Worm (Caenorhabditis elegans): ENCODE results near the gene B0524.2.

B0524.2 gene

DNA sequence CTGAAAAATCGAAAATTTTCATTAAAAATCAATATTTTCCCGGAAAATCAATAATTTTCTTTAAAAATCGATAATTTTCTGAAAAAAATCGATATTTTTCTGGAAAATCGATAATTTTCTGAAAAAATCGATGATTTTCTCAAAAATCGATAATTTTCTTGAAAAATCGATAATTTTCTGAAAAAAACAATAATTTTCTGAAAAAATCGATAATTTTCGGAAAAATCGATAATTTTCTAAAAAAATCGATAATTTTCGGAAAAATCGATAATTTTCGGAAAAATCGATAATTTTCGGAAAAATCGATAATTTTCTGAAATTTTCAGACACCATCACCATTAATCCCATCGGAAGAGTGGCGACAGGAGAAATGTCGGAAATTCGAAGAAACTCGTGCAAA is 14.9 kb upstream of the B0524.2 start:
- TF ChIP-seq sea-2 (GFP tag; optimal IDR thresholded peaks at IDR 0.05) (no peak), ceh-28 (tag; optimal IDR thresholded peaks at IDR 0.05) (peak; percentile 99)

DNA sequence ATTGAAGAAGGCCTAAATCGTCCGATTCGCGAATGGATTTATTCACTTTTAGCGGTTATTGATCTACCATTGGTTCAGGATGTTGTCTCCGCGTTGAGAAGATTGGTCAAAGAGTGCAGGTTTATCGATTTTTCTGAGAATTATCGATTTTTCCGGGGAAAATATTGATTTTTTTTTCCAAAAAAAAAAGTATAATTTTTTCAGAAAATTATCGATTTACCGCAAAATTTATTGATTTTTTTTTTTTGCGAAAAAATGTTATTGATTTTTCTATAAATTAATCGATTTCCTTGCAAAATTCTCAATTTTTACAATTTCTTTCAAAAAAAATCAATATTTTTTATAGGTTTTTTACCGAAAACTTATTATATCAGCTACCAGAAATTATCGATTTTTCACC is 13.6 kb upstream of the B0524.2 start:
- no peak for TF ChIP-seq nhr-77 (tag; optimal IDR thresholded peaks at IDR 0.05)
- no peak for TF ChIP-seq R02D3.7 (tag; optimal IDR thresholded peaks at IDR 0.05)
- TF ChIP-seq ceh-28 (tag; optimal IDR thresholded peaks at IDR 0.05), result peak; percentile 94

- TF ChIP-seq zag-1 (tag; optimal IDR thresholded peaks at IDR 0.05), result no peak
- TF ChIP-seq fkh-2 (tag; optimal IDR thresholded peaks at IDR 0.05), result no peak
- peak; percentile 88 for TF ChIP-seq ceh-28 (tag; optimal IDR thresholded peaks at IDR 0.05)
- TF ChIP-seq elt-2 (tag; optimal IDR thresholded peaks at IDR 0.05), result no peak
These were observed 11.2 kb upstream of the B0524.2 start for ce11 chrIII:1882678-1883077.

DNA sequence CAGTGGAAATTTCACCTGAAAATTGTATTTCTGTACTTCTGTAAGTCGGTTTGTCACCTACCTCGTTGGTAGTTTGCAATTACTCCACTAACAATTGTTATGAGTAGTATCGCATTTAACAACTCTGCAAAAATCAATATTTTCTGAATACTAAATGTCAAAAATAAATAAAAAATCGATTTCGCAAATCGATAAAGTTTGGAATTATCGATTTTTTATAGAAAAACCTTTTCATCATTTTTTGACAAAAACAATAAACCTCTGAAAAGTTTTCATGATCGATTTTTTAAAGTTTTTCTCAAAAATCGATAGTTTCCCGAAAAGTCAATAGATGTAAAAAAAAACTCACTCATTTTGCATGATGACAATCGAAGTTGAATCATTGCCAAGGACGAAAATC is 6.9 kb upstream of the B0524.2 start:
- TF ChIP-seq R02D3.7 (tag; optimal IDR thresholded peaks at IDR 0.05) (no peak), ceh-28 (tag; optimal IDR thresholded peaks at IDR 0.05) (peak; percentile 83)

DNA sequence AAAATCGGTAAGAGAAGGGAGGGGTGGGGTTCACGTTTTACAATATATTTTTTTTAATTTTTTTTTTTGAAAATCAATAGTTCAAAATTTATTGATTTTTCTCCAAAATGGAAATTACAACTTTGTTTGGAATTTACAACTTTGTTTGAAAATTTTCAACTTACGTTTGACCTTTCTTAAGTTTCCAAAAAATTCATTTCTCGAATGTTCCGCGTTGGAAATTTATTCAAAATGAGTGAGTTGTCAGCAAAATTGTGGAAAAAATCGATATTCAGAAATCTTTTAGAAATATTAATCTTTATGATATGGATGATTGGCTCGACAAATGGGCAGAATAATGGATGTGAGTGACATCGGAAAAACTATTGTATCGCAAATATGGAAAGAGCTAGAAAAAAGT is 6.5 kb upstream of the B0524.2 start, which contains the start of gene B0524.3:
TSS of gene B0524.3 (plus strand) at position 301 of the 400 bp plus-strand sequence.
- TF ChIP-seq egl-27 (tag; optimal IDR thresholded peaks at IDR 0.05) (no peak), fkh-10 (GFP tag; optimal IDR thresholded peaks at IDR 0.05) (no peak), nhr-25 (tag; optimal IDR thresholded peaks at IDR 0.05) (no peak), ceh-9 (tag; optimal IDR thresholded peaks at IDR 0.05) (no peak), egl-5 (tag; optimal IDR thresholded peaks at IDR 0.05) (no peak), mdl-1 (tag; optimal IDR thresholded peaks at IDR 0.05) (no peak), nhr-76 (tag; optimal IDR thresholded peaks at IDR 0.05) (no peak), nfya-1 (tag; optimal IDR thresholded peaks at IDR 0.05; ENCODE audit: insufficient read depth) (no peak), lin-39 (tag; optimal IDR thresholded peaks at IDR 0.05) (no peak), daf-12 (tag; optimal IDR thresholded peaks at IDR 0.05) (no peak), elt-3 (tag; optimal IDR thresholded peaks at IDR 0.05) (no peak), nhr-77 (tag; optimal IDR thresholded peaks at IDR 0.05) (no peak), ztf-11 (tag; optimal IDR thresholded peaks at IDR 0.05) (no peak), ama-1 (optimal IDR thresholded peaks at IDR 0.05) (no peak), elt-2 (tag; optimal IDR thresholded peaks at IDR 0.05) (no peak), R02D3.7 (tag; optimal IDR thresholded peaks at IDR 0.05) (no peak), aly-2 (tag; optimal IDR thresholded peaks at IDR 0.05) (no peak), zag-1 (tag; optimal IDR thresholded peaks at IDR 0.05) (no peak)

DNA sequence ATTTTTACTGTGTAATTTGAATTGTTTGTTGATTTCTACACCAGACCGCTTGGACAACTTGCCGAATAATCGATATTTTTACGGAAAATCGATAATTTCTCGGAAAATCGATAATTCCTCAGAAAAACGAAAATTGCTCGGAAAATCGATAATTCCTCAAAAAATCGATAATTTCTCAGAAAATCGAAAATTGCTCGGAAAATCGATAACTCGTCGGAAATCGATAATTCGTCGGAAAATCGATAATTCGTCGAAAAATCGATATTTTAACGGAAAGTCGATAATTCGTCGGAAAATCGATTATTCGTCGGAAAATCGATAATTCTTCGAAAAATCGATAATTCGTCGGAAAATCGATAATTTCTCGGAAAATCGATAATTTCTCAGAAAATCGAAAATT is 1.7 kb upstream of the B0524.2 start:
- peak; percentile 95 for TF ChIP-seq ceh-28 (tag; optimal IDR thresholded peaks at IDR 0.05)

DNA sequence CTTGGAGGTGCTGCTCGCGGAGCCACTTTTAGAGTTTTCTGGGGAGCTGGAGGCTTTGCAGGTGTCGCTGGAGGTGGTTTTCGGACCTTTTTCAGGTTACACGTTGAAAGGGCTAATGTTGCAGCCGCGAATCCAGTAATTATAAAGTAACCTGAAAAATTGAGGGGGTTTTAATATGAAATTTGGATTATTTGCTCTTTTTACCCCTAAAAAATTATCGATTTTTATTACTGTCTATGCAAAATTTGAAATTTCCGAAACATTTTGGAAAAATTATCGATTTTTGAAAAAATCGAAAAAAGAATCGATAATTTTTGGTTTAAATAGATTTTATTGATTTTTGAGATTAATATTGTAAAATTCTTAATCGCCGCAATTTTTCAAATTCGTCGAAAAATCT is 452 bp upstream of the B0524.2 start:
- TF ChIP-seq unc-62 (GFP tag; optimal IDR thresholded peaks at IDR 0.05), result no peak
- no peak for TF ChIP-seq nhr-12 (tag; optimal IDR thresholded peaks at IDR 0.05)
- TF ChIP-seq tbx-2 (tag; optimal IDR thresholded peaks at IDR 0.05), result no peak
- TF ChIP-seq aly-2 (tag; optimal IDR thresholded peaks at IDR 0.05), result no peak
- TF ChIP-seq mdl-1 (tag; optimal IDR thresholded peaks at IDR 0.05), result no peak
- no peak for TF ChIP-seq fkh-10 (GFP tag; optimal IDR thresholded peaks at IDR 0.05)
- no peak for TF ChIP-seq ceh-82 (tag; optimal IDR thresholded peaks at IDR 0.05)
- no peak for TF ChIP-seq ztf-11 (tag; optimal IDR thresholded peaks at IDR 0.05)
- TF ChIP-seq ama-1 (optimal IDR thresholded peaks at IDR 0.05), result no peak
- no peak for TF ChIP-seq sea-2 (GFP tag; optimal IDR thresholded peaks at IDR 0.05)
- no peak for TF ChIP-seq ceh-9 (tag; optimal IDR thresholded peaks at IDR 0.05)
- no peak for TF ChIP-seq nhr-67 (tag; optimal IDR thresholded peaks at IDR 0.05)
- TF ChIP-seq snpc-4 (tag; optimal IDR thresholded peaks at IDR 0.05), result no peak
- TF ChIP-seq pha-4 (tag; optimal IDR thresholded peaks at IDR 0.05), result no peak

- no peak for TF ChIP-seq elt-1 (tag; optimal IDR thresholded peaks at IDR 0.05)
- TF ChIP-seq ceh-9 (tag; optimal IDR thresholded peaks at IDR 0.05), result no peak
- TF ChIP-seq nhr-237 (tag; optimal IDR thresholded peaks at IDR 0.05), result no peak
- no peak for TF ChIP-seq nhr-67 (tag; optimal IDR thresholded peaks at IDR 0.05)
- no peak for TF ChIP-seq sea-2 (GFP tag; optimal IDR thresholded peaks at IDR 0.05)
- no peak for TF ChIP-seq ama-1 (optimal IDR thresholded peaks at IDR 0.05)
- no peak for TF ChIP-seq mml-1 (tag; optimal IDR thresholded peaks at IDR 0.05)
- TF ChIP-seq nhr-28 (tag; optimal IDR thresholded peaks at IDR 0.05), result no peak
- no peak for TF ChIP-seq pqm-1 (tag; optimal IDR thresholded peaks at IDR 0.05)
- TF ChIP-seq R02D3.7 (tag; optimal IDR thresholded peaks at IDR 0.05), result no peak
- TF ChIP-seq unc-62 (GFP tag; optimal IDR thresholded peaks at IDR 0.05), result no peak
- TF ChIP-seq hmg-11 (tag; optimal IDR thresholded peaks at IDR 0.05), result no peak
- TF ChIP-seq tbx-2 (tag; optimal IDR thresholded peaks at IDR 0.05), result no peak
These were observed 10.1 kb downstream of the B0524.2 start for ce11 chrIII:1903966-1904365.
